Fruit fly (Drosophila melanogaster): ENCODE results near the gene Vps29.

dm6 chr2L:1136993-1137392, 13.6 kb upstream of the Vps29 start:
- TF ChIP-seq CTCF (optimal IDR thresholded peaks at IDR 0.05) (no peak), CG8478 (optimal IDR thresholded peaks at IDR 0.05) (no peak)
